Worm (Caenorhabditis elegans) whole organism, L2 larva: ENCODE results near the gene srz-32.

ENCODE experiments used
- C34F6.9 ChIP-seq: fragments of 150-350 bp; optimal IDR thresholded peaks from 2 replicates; lab custom pipeline; 2014; ENCODE audit warnings: missing biosample characterization, missing genetic modification characterization
- F13H6.1 ChIP-seq: sonication (generic microtip); optimal IDR thresholded peaks from 2 replicates; lab custom pipeline; 2016; ENCODE audit warnings: missing genetic modification characterization, missing compliant biosample characterization
- R02D3.7 ChIP-seq: fragments of 150-350 bp; optimal IDR thresholded peaks from 2 replicates; lab custom pipeline; 2014; ENCODE audit warnings: missing biosample characterization, missing genetic modification characterization
- ZK546.5 ChIP-seq: sonication (generic microtip); optimal IDR thresholded peaks from 2 replicates; lab custom pipeline; 2017; ENCODE audit warnings: missing biosample characterization, missing genetic modification characterization
- alr-1 ChIP-seq: fragments of 150-350 bp; optimal IDR thresholded peaks from 2 replicates; lab custom pipeline; 2014; ENCODE audit warnings: missing biosample characterization, missing genetic modification characterization
- aly-2 ChIP-seq: fragments of 150-350 bp; optimal IDR thresholded peaks from 2 replicates; lab custom pipeline; 2014; ENCODE audit warnings: missing biosample characterization, missing genetic modification characterization
- blmp-1 ChIP-seq: sonication (generic microtip); optimal IDR thresholded peaks from 2 replicates; lab custom pipeline; 2017; ENCODE audit warnings: missing genetic modification characterization, mild to moderate bottlenecking, missing compliant biosample characterization, antibody characterized with exemption, moderate library complexity; ENCODE audit not compliant: insufficient read depth
- ceh-16 ChIP-seq: fragments of 150-350 bp; optimal IDR thresholded peaks from 2 replicates; lab custom pipeline; 2014; ENCODE audit warnings: missing biosample characterization, missing genetic modification characterization
- ceh-82 ChIP-seq: fragments of 150-350 bp; optimal IDR thresholded peaks from 2 replicates; lab custom pipeline; 2014; ENCODE audit warnings: missing biosample characterization, missing genetic modification characterization
- crh-2 ChIP-seq: sonication (generic microtip); optimal IDR thresholded peaks from 2 replicates; lab custom pipeline; 2017; ENCODE audit warnings: missing biosample characterization, missing genetic modification characterization
- dmd-4 ChIP-seq: sonication (generic microtip); optimal IDR thresholded peaks from 2 replicates; lab custom pipeline; 2017; ENCODE audit warnings: missing biosample characterization, missing genetic modification characterization
- egl-27 ChIP-seq: sonication (generic microtip); optimal IDR thresholded peaks from 3 replicates; lab custom pipeline; 2017; ENCODE audit warnings: missing biosample characterization, missing genetic modification reagents, missing genetic modification characterization
- elt-1 ChIP-seq: fragments of 150-350 bp; optimal IDR thresholded peaks from 2 replicates; lab custom pipeline; 2014; ENCODE audit warnings: missing biosample characterization, missing genetic modification characterization
- elt-3 ChIP-seq: sonication (generic microtip); optimal IDR thresholded peaks from 2 replicates; lab custom pipeline; 2017; ENCODE audit warnings: missing biosample characterization, missing genetic modification characterization
- fos-1 ChIP-seq: fragments of 150-350 bp; optimal IDR thresholded peaks from 2 replicates; lab custom pipeline; 2014; ENCODE audit warnings: missing biosample characterization, missing genetic modification characterization
- gmeb-1 ChIP-seq: fragments of 150-350 bp; optimal IDR thresholded peaks from 2 replicates; lab custom pipeline; 2014; ENCODE audit warnings: missing biosample characterization, missing genetic modification characterization
- lin-11 ChIP-seq: fragments of 150-350 bp; sonication (generic microtip); optimal IDR thresholded peaks from 2 replicates; lab custom pipeline; 2014; ENCODE audit warnings: missing biosample characterization, missing genetic modification characterization, inconsistent platforms, mixed read lengths
- lin-13 ChIP-seq: fragments of 150-350 bp; optimal IDR thresholded peaks from 2 replicates; lab custom pipeline; 2014; ENCODE audit warnings: missing biosample characterization, missing genetic modification reagents, missing genetic modification characterization
- lin-39 ChIP-seq: fragments of 150-350 bp; optimal IDR thresholded peaks from 2 replicates; lab custom pipeline; 2014; ENCODE audit warnings: missing biosample characterization, missing genetic modification reagents, missing genetic modification characterization
- lsy-2 ChIP-seq, 2 experiments: fragments of 150-350 bp in 1 of 2; sonication (generic microtip) in 1 of 2; optimal IDR thresholded peaks; 2 replicates each; lab custom pipeline; 2014 to 2017; ENCODE audit warnings: missing biosample characterization in 2 of 2, missing genetic modification characterization in 2 of 2
- mab-5 ChIP-seq: fragments of 150-350 bp; optimal IDR thresholded peaks from 2 replicates; lab custom pipeline; 2014; ENCODE audit warnings: missing biosample characterization, missing genetic modification characterization
- mdl-1 ChIP-seq, 2 experiments: fragments of 150-350 bp in 1 of 2; sonication (generic microtip) in 1 of 2; optimal IDR thresholded peaks; 2 replicates each; lab custom pipeline; 2017; ENCODE audit warnings: missing biosample characterization in 2 of 2, missing genetic modification characterization in 2 of 2
- nhr-11 ChIP-seq: fragments of 150-350 bp; optimal IDR thresholded peaks from 2 replicates; lab custom pipeline; 2014; ENCODE audit warnings: missing biosample characterization, missing genetic modification characterization
- nhr-12 ChIP-seq: fragments of 150-350 bp; optimal IDR thresholded peaks from 2 replicates; lab custom pipeline; 2014; ENCODE audit warnings: missing biosample characterization, missing genetic modification characterization
- nhr-129 ChIP-seq: fragments of 150-350 bp; optimal IDR thresholded peaks from 2 replicates; lab custom pipeline; 2014; ENCODE audit warnings: missing biosample characterization, missing genetic modification characterization
- nhr-21 ChIP-seq: fragments of 150-350 bp; optimal IDR thresholded peaks from 2 replicates; lab custom pipeline; 2014; ENCODE audit warnings: missing biosample characterization, missing genetic modification characterization
- nhr-23 ChIP-seq: fragments of 150-350 bp; optimal IDR thresholded peaks from 2 replicates; lab custom pipeline; 2014; ENCODE audit warnings: missing biosample characterization, missing genetic modification reagents, missing genetic modification characterization
- nhr-237 ChIP-seq: fragments of 150-350 bp; optimal IDR thresholded peaks from 2 replicates; lab custom pipeline; 2014; ENCODE audit warnings: missing biosample characterization, missing genetic modification characterization
- nhr-25 ChIP-seq: fragments of 150-350 bp; sonication (generic microtip); optimal IDR thresholded peaks from 3 replicates; lab custom pipeline; 2014; ENCODE audit warnings: missing biosample characterization, missing genetic modification characterization
- nhr-6 ChIP-seq: fragments of 150-350 bp; optimal IDR thresholded peaks from 2 replicates; lab custom pipeline; 2014; ENCODE audit warnings: missing biosample characterization, missing genetic modification characterization
- nhr-77 ChIP-seq: fragments of 150-350 bp; optimal IDR thresholded peaks from 2 replicates; lab custom pipeline; 2014; ENCODE audit warnings: missing biosample characterization, missing genetic modification characterization
- peb-1 ChIP-seq: fragments of 150-350 bp; optimal IDR thresholded peaks from 2 replicates; lab custom pipeline; 2014; ENCODE audit warnings: missing biosample characterization, missing genetic modification characterization
- sem-4 ChIP-seq: fragments of 150-350 bp; optimal IDR thresholded peaks from 2 replicates; lab custom pipeline; 2014; ENCODE audit warnings: missing biosample characterization, missing genetic modification reagents, missing genetic modification characterization
- skn-1 ChIP-seq: sonication (generic microtip); optimal IDR thresholded peaks from 2 replicates; lab custom pipeline; 2017; ENCODE audit warnings: missing biosample characterization, missing genetic modification characterization
- sma-3 ChIP-seq: sonication (generic microtip); optimal IDR thresholded peaks from 2 replicates; lab custom pipeline; 2016; ENCODE audit warnings: missing genetic modification reagents, missing genetic modification characterization, missing compliant biosample characterization
- sma-9 ChIP-seq, 2 experiments: fragments of 150-350 bp in 1 of 2; sonication (generic microtip) in 1 of 2; optimal IDR thresholded peaks; 2 replicates each; lab custom pipeline; 2014 to 2016; ENCODE audit warnings: missing genetic modification characterization in 2 of 2, mild to moderate bottlenecking in 1 of 2, missing biosample characterization in 1 of 2, missing compliant biosample characterization in 1 of 2, missing genetic modification reagents in 1 of 2, moderate library complexity in 1 of 2
- snpc-4 ChIP-seq: fragments of 150-350 bp; optimal IDR thresholded peaks from 2 replicates; lab custom pipeline; 2014; ENCODE audit warnings: missing biosample characterization, missing genetic modification characterization
- unc-55 ChIP-seq: fragments of 150-350 bp; sonication (generic microtip); optimal IDR thresholded peaks from 3 replicates; lab custom pipeline; 2014; ENCODE audit warnings: missing biosample characterization, missing genetic modification reagents, missing genetic modification characterization
- zag-1 ChIP-seq: fragments of 150-350 bp; optimal IDR thresholded peaks from 2 replicates; lab custom pipeline; 2014; ENCODE audit warnings: missing biosample characterization, missing genetic modification characterization
- ztf-1 ChIP-seq: fragments of 200-800 bp; sonication (Bioruptor generic); conservative IDR thresholded peaks from 2 replicates; pipeline ENCODE4 v1.3.6; 2022; ENCODE audit warnings: missing genetic modification characterization, missing compliant biosample characterization
- ztf-11 ChIP-seq: sonication (generic microtip); optimal IDR thresholded peaks from 2 replicates; lab custom pipeline; 2017; ENCODE audit warnings: missing biosample characterization, missing genetic modification characterization
- ztf-4 ChIP-seq: fragments of 150-350 bp; optimal IDR thresholded peaks from 2 replicates; lab custom pipeline; 2014; ENCODE audit warnings: missing biosample characterization, missing genetic modification characterization

The srz-32 gene

ce11 chrIV:3398078-3398477 lies 38.0 kb upstream of the srz-32 start:
- TF ChIP-seq zag-1 (tag; lab: Kevin White, UChicago) (no peak), C34F6.9 (tag; lab: Kevin White, UChicago) (no peak), nhr-77 (tag; lab: Kevin White, UChicago) (no peak), nhr-129 (tag; lab: Kevin White, UChicago) (no peak), dmd-4 (tag; lab: Kevin White, UChicago) (no peak), lsy-2 (tag; optimal IDR thresholded peaks at IDR 0.05; lab: Kevin White, UChicago) (no peak), blmp-1 (tag; lab: Kevin White, UChicago) (no peak), mab-5 (tag; lab: Kevin White, UChicago) (no peak), nhr-21 (tag; lab: Kevin White, UChicago) (no peak), sma-3 (GFP tag; lab: Kevin White, UChicago) (no peak), ceh-16 (no peak), ztf-4 (no peak), lin-11 (no peak), F13H6.1 (tag; lab: Kevin White, UChicago) (no peak), nhr-237 (tag; lab: Kevin White, UChicago) (no peak), mdl-1 (tag; optimal IDR thresholded peaks at IDR 0.05; lab: Kevin White, UChicago) (no peak), alr-1 (no peak)
- TF ChIP-seq, all 48 proteins: peak for 0

- TF ChIP-seq nhr-237 (tag; lab: Kevin White, UChicago): no peak
- TF ChIP-seq ztf-1 (GFP tag; lab: Robert Waterston, UW): no peak
- TF ChIP-seq ztf-4: no peak
- TF ChIP-seq sem-4 (tag; lab: Kevin White, UChicago): no peak
- no peak for TF ChIP-seq fos-1 (tag; lab: Kevin White, UChicago)
- TF ChIP-seq nhr-21 (tag; lab: Kevin White, UChicago): no peak
- no peak for TF ChIP-seq dmd-4 (tag; lab: Kevin White, UChicago)
- no peak for TF ChIP-seq zag-1 (tag; lab: Kevin White, UChicago)
- TF ChIP-seq nhr-6 (tag; lab: Kevin White, UChicago): no peak
- no peak for TF ChIP-seq skn-1 (tag; lab: Kevin White, UChicago)
- TF ChIP-seq lin-13 (GFP tag; lab: Kevin White, UChicago): no peak
- no peak for TF ChIP-seq elt-1
- no peak for TF ChIP-seq nhr-77 (tag; lab: Kevin White, UChicago)
- no peak for TF ChIP-seq elt-3
- no peak for TF ChIP-seq lin-39 (tag; lab: Kevin White, UChicago)
- no peak for TF ChIP-seq ceh-82
- TF ChIP-seq unc-55 (GFP tag; lab: Kevin White, UChicago): peak; percentile 46
- TF ChIP-seq ZK546.5: no peak
- no peak for TF ChIP-seq peb-1 (tag; lab: Kevin White, UChicago)
- TF ChIP-seq aly-2: no peak
- no peak for TF ChIP-seq nhr-11 (tag; lab: Kevin White, UChicago)
- TF ChIP-seq R02D3.7 (tag; lab: Kevin White, UChicago): no peak
- TF ChIP-seq lsy-2 (tag; optimal IDR thresholded peaks at IDR 0.05; lab: Kevin White, UChicago): peak; percentile 78 to 95
- no peak for TF ChIP-seq ztf-11 (tag; lab: Kevin White, UChicago)
- TF ChIP-seq snpc-4 (tag; lab: Kevin White, UChicago): no peak
- no peak for TF ChIP-seq crh-2 (tag; lab: Kevin White, UChicago)
- peak; percentile 19 for TF ChIP-seq nhr-129 (tag; lab: Kevin White, UChicago)
- TF ChIP-seq lin-11: peak; percentile 24
- TF ChIP-seq mab-5 (tag; lab: Kevin White, UChicago): no peak
- peak; percentile 9 for TF ChIP-seq gmeb-1 (tag; lab: Kevin White, UChicago)
- no peak for TF ChIP-seq sma-3 (GFP tag; lab: Kevin White, UChicago)
- TF ChIP-seq blmp-1 (tag; lab: Kevin White, UChicago): no peak
- TF ChIP-seq F13H6.1 (tag; lab: Kevin White, UChicago): peak; percentile 20
- no peak for TF ChIP-seq mdl-1 (tag; optimal IDR thresholded peaks at IDR 0.05; lab: Kevin White, UChicago)
- TF ChIP-seq nhr-12: no peak
- no peak for TF ChIP-seq nhr-25 (tag; lab: Kevin White, UChicago)
- TF ChIP-seq egl-27 (tag; lab: Kevin White, UChicago): no peak
- no peak for TF ChIP-seq nhr-23 (tag; lab: Kevin White, UChicago)
- no peak for TF ChIP-seq sma-9 (GFP tag; optimal IDR thresholded peaks at IDR 0.05; lab: Kevin White, UChicago)
- TF ChIP-seq sma-9 (tag; optimal IDR thresholded peaks at IDR 0.05; lab: Kevin White, UChicago): no peak
- TF ChIP-seq, all 48 proteins: peak for 6
These were observed 37.0 kb upstream of the srz-32 start, which contains the start of the genes dyf-3 and pdhb-1 for ce11 chrIV:3399015-3399722. dyf-3 (minus strand) TSS chrIV:3399231. pdhb-1 (plus strand) TSS chrIV:3399672.
